Fruit fly (Drosophila melanogaster): ENCODE measurements around the gene CG13258.

- TF ChIP-seq CG15710 (tag; optimal IDR thresholded peaks at IDR 0.05) (peak; percentile 79), EcR (GFP tag; optimal IDR thresholded peaks at IDR 0.05) (no peak), CG34367 (tag; optimal IDR thresholded peaks at IDR 0.05) (peak; percentile 72), CG4496 (GFP tag; IDR thresholded peaks at IDR 0.05) (peak; percentile 91), CG13204 (GFP tag; optimal IDR thresholded peaks at IDR 0.05) (no peak)
These were observed 35.4 kb downstream of the CG13258 start, which contains the start of the genes PRL-1 and EndoGI for dm6 chr2L:16257227-16258071.

All from whole organism, pupa.